Worm (Caenorhabditis elegans) whole organism, L3 larva: Measurements from ENCODE around the gene C17H11.1.

Source experiments
- ceh-16 ChIP-seq: sonication (generic microtip); optimal IDR thresholded peaks from 2 replicates; lab custom pipeline; 2017; ENCODE audit warnings: missing biosample characterization, missing genetic modification characterization
- lin-39 ChIP-seq: fragments of 150-350 bp; optimal IDR thresholded peaks from 2 replicates; lab custom pipeline; 2018; ENCODE audit warnings: missing biosample characterization, missing genetic modification reagents, missing genetic modification characterization
- mdl-1 ChIP-seq: fragments of 150-350 bp; optimal IDR thresholded peaks from 2 replicates; lab custom pipeline; 2014; ENCODE audit warnings: missing biosample characterization, missing genetic modification characterization
- mml-1 ChIP-seq: fragments of 150-350 bp; sonication (generic microtip); optimal IDR thresholded peaks from 3 replicates; lab custom pipeline; 2014; ENCODE audit warnings: missing biosample characterization, missing genetic modification characterization
- nhr-12 ChIP-seq: fragments of 150-350 bp; optimal IDR thresholded peaks from 2 replicates; lab custom pipeline; 2014; ENCODE audit warnings: missing biosample characterization, missing genetic modification characterization
- nhr-23 ChIP-seq: fragments of 150-350 bp; optimal IDR thresholded peaks from 2 replicates; lab custom pipeline; 2014; ENCODE audit warnings: missing biosample characterization, missing genetic modification reagents, missing genetic modification characterization
- nhr-237 ChIP-seq: fragments of 150-350 bp; optimal IDR thresholded peaks from 2 replicates; lab custom pipeline; 2014; ENCODE audit warnings: missing biosample characterization, missing genetic modification characterization
- nhr-77 ChIP-seq: fragments of 150-350 bp; optimal IDR thresholded peaks from 2 replicates; lab custom pipeline; 2014; ENCODE audit warnings: missing biosample characterization, missing genetic modification characterization
- unc-39 ChIP-seq: sonication (generic microtip); optimal IDR thresholded peaks from 4 replicates; lab custom pipeline; 2017; ENCODE audit warnings: missing biosample characterization, missing genetic modification characterization
- zag-1 ChIP-seq: fragments of 150-350 bp; optimal IDR thresholded peaks from 2 replicates; lab custom pipeline; 2014; ENCODE audit warnings: missing biosample characterization, missing genetic modification characterization
- ztf-11 ChIP-seq: fragments of 150-350 bp; optimal IDR thresholded peaks from 2 replicates; lab custom pipeline; 2014; ENCODE audit warnings: missing biosample characterization, missing genetic modification characterization

- no peak for TF ChIP-seq unc-39 (tag; lab: Kevin White, UChicago)
- TF ChIP-seq nhr-237 (tag; lab: Kevin White, UChicago) = no peak
- no peak for TF ChIP-seq lin-39
- no peak for TF ChIP-seq mml-1 (tag; lab: Kevin White, UChicago)
- no peak for TF ChIP-seq ceh-16 (tag; lab: Kevin White, UChicago)
- TF ChIP-seq mdl-1 (tag; lab: Kevin White, UChicago) = no peak
- TF ChIP-seq ztf-11 (tag; lab: Kevin White, UChicago) = no peak
- no peak for TF ChIP-seq nhr-12 (tag; lab: Kevin White, UChicago)
- TF ChIP-seq nhr-23 (tag; lab: Kevin White, UChicago) = no peak
- no peak for TF ChIP-seq nhr-77 (tag; lab: Kevin White, UChicago)
- TF ChIP-seq zag-1 (tag; lab: Kevin White, UChicago) = no peak
Observed at ce11 chrX:8210999-8211398, 37.3 kb downstream of the C17H11.1 start, which contains the start of gene cdd-1.
